Worm (Caenorhabditis elegans): ENCODE data around the gene clec-6.

Gene clec-6

DNA sequence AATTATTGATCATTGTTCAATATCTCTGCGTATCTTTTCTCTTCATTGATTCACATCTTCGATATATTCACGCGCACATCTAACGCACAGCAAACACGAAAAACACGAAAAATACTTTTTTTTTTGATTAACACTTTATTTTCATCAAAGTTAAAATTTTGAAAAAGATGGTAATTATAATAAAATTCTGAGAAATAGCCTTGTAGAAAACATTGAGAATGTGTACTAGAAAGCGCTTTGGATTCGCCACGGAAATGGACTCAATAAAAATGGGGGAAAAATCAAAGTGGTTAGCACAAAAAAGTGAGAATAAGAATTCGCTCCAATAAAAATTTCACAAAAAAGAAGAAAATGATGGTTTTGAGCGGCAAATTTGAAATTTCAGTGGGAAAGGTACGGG, 6.3 kb upstream of the clec-6 start, which contains the start of gene F26F4.6:
TSS of gene F26F4.6 (minus strand) at position 101 of the 400 bp plus-strand sequence.
- TF ChIP-seq die-1 (tag; optimal IDR thresholded peaks at IDR 0.05) (no peak), hrde-1 (tag; optimal IDR thresholded peaks at IDR 0.05; ENCODE audit: borderline replicate concordance) (no peak), hsf-1 (GFP tag; IDR thresholded peaks at IDR 0.05) (no peak), pbrm-1 (GFP tag; IDR thresholded peaks at IDR 0.05) (no peak), nhr-120 (GFP tag; IDR thresholded peaks at IDR 0.05) (no peak), B0261.1 (tag; optimal IDR thresholded peaks at IDR 0.05) (no peak), ekl-4 (GFP tag; IDR thresholded peaks at IDR 0.05) (no peak), dox-1 (GFP tag; IDR thresholded peaks at IDR 0.05) (no peak), ceh-40 (GFP tag; IDR thresholded peaks at IDR 0.05) (no peak), lag-1 (GFP tag; IDR thresholded peaks at IDR 0.05) (no peak), ceh-27 (GFP tag; optimal IDR thresholded peaks at IDR 0.05) (no peak), nhr-179 (tag; optimal IDR thresholded peaks at IDR 0.05) (no peak), cebp-1 (GFP tag; IDR thresholded peaks at IDR 0.05) (no peak), cebp-1 (tag; optimal IDR thresholded peaks at IDR 0.05) (no peak), C06A6.2 (GFP tag; conservative IDR thresholded peaks at IDR 0.05) (no peak), aptf-3 (GFP tag; IDR thresholded peaks at IDR 0.05) (no peak), attf-5 (GFP tag; optimal IDR thresholded peaks at IDR 0.05) (no peak), snpc-1.3 (tag; optimal IDR thresholded peaks at IDR 0.05; ENCODE audit: insufficient read depth) (no peak), ccch-3 (GFP tag; optimal IDR thresholded peaks at IDR 0.05) (no peak)

DNA sequence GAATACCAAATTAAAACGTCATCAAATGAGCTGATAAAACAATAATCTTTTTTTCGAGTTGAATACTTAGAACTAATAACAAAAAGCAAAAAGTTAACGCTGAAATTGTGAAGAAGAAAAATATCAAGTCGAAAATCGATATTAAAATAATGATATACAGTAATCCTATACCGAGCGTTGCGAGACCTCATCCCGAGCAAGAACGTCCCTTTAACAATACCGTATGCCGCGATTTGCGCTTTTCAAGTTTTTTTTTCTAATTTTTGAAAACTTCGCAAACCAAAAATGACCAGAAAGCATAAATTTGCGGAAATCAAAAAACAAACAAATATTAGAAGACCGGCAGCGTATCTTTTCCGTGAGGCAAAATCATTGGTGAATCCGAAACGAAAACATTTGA, 3.8 kb upstream of the clec-6 start, which contains the start of gene F26F4.5:
TSS of gene F26F4.5 (minus strand) at position 256 of the 400 bp plus-strand sequence.
- TF ChIP-seq lsl-1 (GFP tag; optimal IDR thresholded peaks at IDR 0.05) (peak; percentile 95), dox-1 (GFP tag; IDR thresholded peaks at IDR 0.05) (0 out of 2 replicates have a peak, but pooled peaks have one; percentile 8), xnd-1 (tag; optimal IDR thresholded peaks at IDR 0.05) (peak; percentile 84), cebp-2 (GFP tag; IDR thresholded peaks at IDR 0.05) (no peak), snpc-1.3 (tag; optimal IDR thresholded peaks at IDR 0.05; ENCODE audit: insufficient read depth) (no peak), ceh-91 (GFP tag; IDR thresholded peaks at IDR 0.05) (peak; percentile 66; the same call in 1 of the 2 replicates), madf-8 (GFP tag; conservative IDR thresholded peaks at IDR 0.05) (peak; percentile 72), efl-1 (GFP tag; optimal IDR thresholded peaks at IDR 0.05) (no peak), pbrm-1 (GFP tag; IDR thresholded peaks at IDR 0.05) (no peak), K11D2.4 (GFP tag; IDR thresholded peaks at IDR 0.05) (no peak), lin-54 (GFP tag; optimal IDR thresholded peaks at IDR 0.05) (peak; percentile 12), ztf-22 (GFP tag; optimal IDR thresholded peaks at IDR 0.05) (no peak), hmg-1.2 (GFP tag; IDR thresholded peaks at IDR 0.05) (0 out of 2 replicates have a peak, but pooled peaks have one; percentile 14), nhr-27 (tag; optimal IDR thresholded peaks at IDR 0.05) (no peak), chd-7 (tag; optimal IDR thresholded peaks at IDR 0.05) (no peak), tbx-9 (tag; optimal IDR thresholded peaks at IDR 0.05; ENCODE audit: borderline replicate concordance) (no peak), F33H1.4 (GFP tag; IDR thresholded peaks at IDR 0.05) (peak; percentile 90), B0261.1 (tag; optimal IDR thresholded peaks at IDR 0.05) (no peak), madf-6 (GFP tag; IDR thresholded peaks at IDR 0.05) (peak; percentile 90), ztf-18 (tag; optimal IDR thresholded peaks at IDR 0.05) (peak; percentile 21), nhr-90 (tag; optimal IDR thresholded peaks at IDR 0.05) (no peak), lsy-27 (tag; optimal IDR thresholded peaks at IDR 0.05; ENCODE audit: borderline replicate concordance, insufficient read depth) (no peak), ztf-26 (tag; optimal IDR thresholded peaks at IDR 0.05) (no peak), ztf-3 (GFP tag; optimal IDR thresholded peaks at IDR 0.05) (no peak), mcd-1 (GFP tag; IDR thresholded peaks at IDR 0.05) (peak; percentile 26; the same call in 1 of the 2 replicates), nfyb-1 (GFP tag; IDR thresholded peaks at IDR 0.05) (no peak), D2030.7 (GFP tag; IDR thresholded peaks at IDR 0.05) (no peak), let-607 (tag; optimal IDR thresholded peaks at IDR 0.05) (no peak), zim-3 (tag; optimal IDR thresholded peaks at IDR 0.05) (no peak)
